Worm (Caenorhabditis elegans): ENCODE data around the gene cdc-48.2.

Gene cdc-48.2

ce11 chrII:8131413-8131966 lies 6.8 kb upstream of the cdc-48.2 start (continued):
- peak; percentile 26 for TF ChIP-seq tbx-2 (tag; optimal IDR thresholded peaks at IDR 0.05)
- TF ChIP-seq ama-1 (optimal IDR thresholded peaks at IDR 0.05) = no peak
- TF ChIP-seq mef-2 (tag; optimal IDR thresholded peaks at IDR 0.05) = peak; percentile 2
- TF ChIP-seq ceh-63 (GFP tag; optimal IDR thresholded peaks at IDR 0.05) = no peak
- no peak for TF ChIP-seq egl-27 (tag; optimal IDR thresholded peaks at IDR 0.05)
- TF ChIP-seq ceh-82 (tag; optimal IDR thresholded peaks at IDR 0.05) = peak in 1 of 3 experiments; percentile 53
- peak; percentile 41 for TF ChIP-seq nhr-90 (tag; optimal IDR thresholded peaks at IDR 0.05; ENCODE audit: poor library complexity)
- TF ChIP-seq nhr-237 (tag; optimal IDR thresholded peaks at IDR 0.05) = no peak
- no peak for TF ChIP-seq lir-3 (tag; optimal IDR thresholded peaks at IDR 0.05; ENCODE audit: poor library complexity)
- TF ChIP-seq mab-9 (GFP tag; IDR thresholded peaks at IDR 0.05) = no peak
- no peak for TF ChIP-seq sup-37 (GFP tag; optimal IDR thresholded peaks at IDR 0.05)
- no peak for TF ChIP-seq pag-3 (tag; optimal IDR thresholded peaks at IDR 0.05; ENCODE audit: borderline replicate concordance, insufficient read depth)
- TF ChIP-seq zip-4 (GFP tag; optimal IDR thresholded peaks at IDR 0.05) = no peak
- peak; percentile 24 for TF ChIP-seq nhr-47 (tag; optimal IDR thresholded peaks at IDR 0.05)
- TF ChIP-seq pqm-1 (tag; optimal IDR thresholded peaks at IDR 0.05) = no peak
- TF ChIP-seq sptf-1 (tag; optimal IDR thresholded peaks at IDR 0.05) = no peak
- no peak for TF ChIP-seq alr-1 (tag; optimal IDR thresholded peaks at IDR 0.05; ENCODE audit: borderline replicate concordance)
- TF ChIP-seq nhr-85 (tag) = peak; percentile 97
- no peak for TF ChIP-seq elt-2 (tag; optimal IDR thresholded peaks at IDR 0.05)
- TF ChIP-seq nhr-20 (tag; optimal IDR thresholded peaks at IDR 0.05) = peak; percentile 69
- no peak for TF ChIP-seq fos-1 (tag; optimal IDR thresholded peaks at IDR 0.05)
- no peak for TF ChIP-seq nhr-28 (tag; optimal IDR thresholded peaks at IDR 0.05)
- no peak for TF ChIP-seq C04F5.9 (tag; optimal IDR thresholded peaks at IDR 0.05)
- TF ChIP-seq snu-23 (GFP tag; optimal IDR thresholded peaks at IDR 0.05) = peak; percentile 73
- no peak for TF ChIP-seq C34B4.2 (tag; optimal IDR thresholded peaks at IDR 0.05)
- no peak for TF ChIP-seq nhr-12 (tag; optimal IDR thresholded peaks at IDR 0.05)
- peak; percentile 12 for TF ChIP-seq xbp-1 (tag; optimal IDR thresholded peaks at IDR 0.05)
- peak; percentile 63 for TF ChIP-seq lin-13 (GFP tag; optimal IDR thresholded peaks at IDR 0.05)
- TF ChIP-seq mdl-1 (tag; optimal IDR thresholded peaks at IDR 0.05) = peak in 1 of 2 experiments; percentile 15
- peak; percentile 32 for TF ChIP-seq mep-1 (tag; optimal IDR thresholded peaks at IDR 0.05)
- TF ChIP-seq unc-130 (tag; optimal IDR thresholded peaks at IDR 0.05) = peak; percentile 68
- TF ChIP-seq dpl-1 (GFP tag; optimal IDR thresholded peaks at IDR 0.05) = peak; percentile 44 to 61 (median 51)
- no peak for TF ChIP-seq zag-1 (tag; optimal IDR thresholded peaks at IDR 0.05)
- TF ChIP-seq nhr-77 (tag; optimal IDR thresholded peaks at IDR 0.05) = peak; percentile 68
- TF ChIP-seq lsy-2 (tag; optimal IDR thresholded peaks at IDR 0.05) = peak; percentile 23 to 59
- TF ChIP-seq lin-39 (tag; optimal IDR thresholded peaks at IDR 0.05) = no peak
- TF ChIP-seq nhr-71 (tag; optimal IDR thresholded peaks at IDR 0.05) = peak; percentile 71
- TF ChIP-seq lin-35 (GFP tag; optimal IDR thresholded peaks at IDR 0.05) = peak; percentile 5 to 67
- TF ChIP-seq vab-15 (tag; optimal IDR thresholded peaks at IDR 0.05) = no peak
- TF ChIP-seq unc-86 (tag; optimal IDR thresholded peaks at IDR 0.05) = no peak
- TF ChIP-seq swsn-7 (tag; optimal IDR thresholded peaks at IDR 0.05) = peak; percentile 42
- TF ChIP-seq aly-2 (tag; optimal IDR thresholded peaks at IDR 0.05) = no peak
- TF ChIP-seq F16B12.6 (tag; optimal IDR thresholded peaks at IDR 0.05) = peak; percentile 17
- no peak for TF ChIP-seq nhr-76 (tag; optimal IDR thresholded peaks at IDR 0.05)
- TF ChIP-seq ceh-88 (GFP tag; IDR thresholded peaks at IDR 0.05) = no peak

Data from whole organism, L1 larva.